Fruit fly (Drosophila melanogaster) whole organism, pupa: ENCODE results near the gene CG7382.

Experiments
- CG10348 ChIP-seq: fragments of 200-800 bp; sonication (Bioruptor generic); IDR thresholded peaks from 2 replicates; pipeline ENCODE4 v1.3.6; 2022; ENCODE audit warnings: missing biosample characterization, missing genetic modification characterization
- CG12605 ChIP-seq: fragments of 200-800 bp; sonication (Bioruptor generic); IDR thresholded peaks from 2 replicates; pipeline ENCODE4 v1.3.6; 2022; ENCODE audit warnings: missing biosample characterization, missing genetic modification characterization
- Pif1A ChIP-seq: fragments of 200-800 bp; sonication (Bioruptor generic); optimal IDR thresholded peaks from 3 replicates; lab custom pipeline; 2016; ENCODE audit warnings: missing biosample characterization, missing genetic modification characterization
- fd96Ca ChIP-seq: fragments of 200-800 bp; sonication (Bioruptor generic); IDR thresholded peaks from 3 replicates; pipeline ENCODE4 v1.3.6; 2022; ENCODE audit warnings: missing biosample characterization, missing genetic modification characterization

- TF ChIP-seq Pif1A, result no peak
- no peak for TF ChIP-seq fd96Ca (GFP tag; lab: Robert Waterston, UW)
- TF ChIP-seq CG10348 (GFP tag; lab: Robert Waterston, UW), result no peak
- no peak for TF ChIP-seq CG12605 (GFP tag; lab: Robert Waterston, UW)
These were observed 31.8 kb upstream of the CG7382 start, which contains the start of gene CG18269 for dm6 chr2L:5551538-5551937.
